Fruit fly (Drosophila melanogaster) whole organism, embryonic: ENCODE results near the gene CG34117.
A peak's percentile ranks its signal among the peaks of the same experiment; 100 is the strongest.

ENCODE experiments used
- Awh ChIP-seq: fragments of 200-800 bp; sonication (Bioruptor generic); IDR thresholded peaks from 2 replicates; pipeline ENCODE4, ENCODE4 v1.3.6; 2022; ENCODE audit warnings: missing biosample characterization, missing genetic modification characterization
- CG10959 ChIP-seq: fragments of 200-800 bp; sonication (Bioruptor generic); IDR thresholded peaks from 2 replicates; pipeline ENCODE4 v1.3.6; 2022; ENCODE audit warnings: missing biosample characterization, missing genetic modification characterization
- CG11247 ChIP-seq: fragments of 200-800 bp; sonication (Bioruptor generic); IDR thresholded peaks from 2 replicates; pipeline ENCODE4 v1.3.6; 2022; ENCODE audit warnings: missing biosample characterization, missing genetic modification characterization
- CG11723 ChIP-seq: fragments of 200-800 bp; sonication (Bioruptor generic); optimal IDR thresholded peaks from 2 replicates; lab custom pipeline; 2017; ENCODE audit warnings: missing biosample characterization, mild to moderate bottlenecking, missing genetic modification characterization
- CG12155 ChIP-seq: fragments of 200-800 bp; sonication (Bioruptor generic); optimal IDR thresholded peaks from 3 replicates; lab custom pipeline; 2016; ENCODE audit warnings: missing biosample characterization, missing genetic modification characterization
- CG12219 ChIP-seq: fragments of 200-800 bp; sonication (Bioruptor generic); optimal IDR thresholded peaks from 3 replicates; lab custom pipeline; 2018; ENCODE audit warnings: missing biosample characterization, mild to moderate bottlenecking, missing genetic modification characterization
- CG1603 ChIP-seq: fragments of 200-800 bp; sonication (Bioruptor generic); optimal IDR thresholded peaks from 2 replicates; lab custom pipeline; 2019; ENCODE audit warnings: missing biosample characterization, mild to moderate bottlenecking, missing genetic modification characterization, moderate library complexity
- CG17328 ChIP-seq: fragments of 200-800 bp; sonication (Bioruptor generic); IDR thresholded peaks from 2 replicates; pipeline ENCODE4 v1.3.6; 2022; ENCODE audit warnings: missing biosample characterization, missing genetic modification characterization
- CG17361 ChIP-seq: fragments of 200-800 bp; sonication (Bioruptor generic); IDR thresholded peaks from 3 replicates; pipeline ENCODE4 v1.3.6; 2022; ENCODE audit warnings: missing biosample characterization, missing genetic modification characterization
- CG17612 ChIP-seq: fragments of 200-800 bp; sonication (Bioruptor generic); IDR thresholded peaks from 2 replicates; pipeline ENCODE4 v1.3.6; 2022; ENCODE audit warnings: missing biosample characterization, missing genetic modification characterization
- CG1792 ChIP-seq: fragments of 200-800 bp; sonication (Bioruptor generic); optimal IDR thresholded peaks from 2 replicates; lab custom pipeline; 2016; ENCODE audit warnings: missing biosample characterization, missing genetic modification characterization
- CG18619 ChIP-seq: fragments of 200-800 bp; sonication (Bioruptor generic); optimal IDR thresholded peaks from 3 replicates; lab custom pipeline; 2017; ENCODE audit warnings: missing biosample characterization, mild to moderate bottlenecking, missing genetic modification characterization
- CG2120 ChIP-seq: fragments of 200-800 bp; sonication (Bioruptor generic); optimal IDR thresholded peaks from 3 replicates; lab custom pipeline; 2016; ENCODE audit warnings: missing biosample characterization, missing genetic modification characterization
- CG2678 ChIP-seq: fragments of 200-800 bp; sonication (Bioruptor generic); optimal IDR thresholded peaks from 3 replicates; lab custom pipeline; 2019; ENCODE audit warnings: missing biosample characterization, mild to moderate bottlenecking, missing genetic modification characterization, moderate library complexity
- CG30403 ChIP-seq: fragments of 200-800 bp; sonication (Bioruptor generic); optimal IDR thresholded peaks from 3 replicates; lab custom pipeline; 2016; ENCODE audit warnings: missing biosample characterization, missing genetic modification characterization
- CG33213 ChIP-seq: fragments of 200-800 bp; sonication (Bioruptor generic); optimal IDR thresholded peaks from 3 replicates; lab custom pipeline; 2016; ENCODE audit warnings: missing biosample characterization, missing genetic modification characterization
- CG33557 ChIP-seq: fragments of 200-800 bp; sonication (Bioruptor generic); optimal IDR thresholded peaks from 2 replicates; lab custom pipeline; 2019; ENCODE audit warnings: missing biosample characterization, mild to moderate bottlenecking, missing genetic modification characterization, moderate library complexity
- CG4328 ChIP-seq: fragments of 200-800 bp; sonication (Bioruptor generic); optimal IDR thresholded peaks from 3 replicates; lab custom pipeline; 2017; ENCODE audit warnings: missing biosample characterization, missing genetic modification reagents, missing genetic modification characterization
- CG5180 ChIP-seq: fragments of 200-800 bp; sonication (Bioruptor generic); optimal IDR thresholded peaks from 3 replicates; lab custom pipeline; 2017; ENCODE audit warnings: missing biosample characterization, missing genetic modification characterization, mild to moderate bottlenecking, moderate library complexity, missing genetic modification reagents
- CG6689 ChIP-seq: fragments of 200-800 bp; sonication (Bioruptor generic); IDR thresholded peaks from 2 replicates; pipeline ENCODE4 v1.3.6; 2022; ENCODE audit warnings: missing biosample characterization, missing genetic modification characterization
- CG6813 ChIP-seq: fragments of 200-800 bp; sonication (Bioruptor generic); optimal IDR thresholded peaks from 2 replicates; lab custom pipeline; 2017; ENCODE audit warnings: missing biosample characterization, missing genetic modification characterization, mild to moderate bottlenecking, moderate library complexity, missing genetic modification reagents
- CG7839 ChIP-seq: fragments of 200-800 bp; sonication (Bioruptor generic); optimal IDR thresholded peaks from 3 replicates; lab custom pipeline; 2018; ENCODE audit warnings: missing biosample characterization, mild to moderate bottlenecking, missing genetic modification characterization, moderate library complexity
- D19A ChIP-seq: fragments of 200-800 bp; optimal IDR thresholded peaks from 3 replicates; lab custom pipeline; 2019; ENCODE audit warnings: missing biosample characterization, mild to moderate bottlenecking, missing genetic modification characterization, moderate library complexity
- D19B ChIP-seq: fragments of 200-800 bp; sonication (Bioruptor generic); optimal IDR thresholded peaks from 2 replicates; lab custom pipeline; 2017; ENCODE audit warnings: missing biosample characterization, mild to moderate bottlenecking, missing genetic modification characterization
- Drgx ChIP-seq: fragments of 200-800 bp; sonication (Bioruptor generic); IDR thresholded peaks from 2 replicates; pipeline ENCODE4 v1.3.6; 2022; ENCODE audit warnings: missing biosample characterization, missing genetic modification characterization
- E2f1 ChIP-seq: fragments of 200-800 bp; sonication (Bioruptor generic); IDR thresholded peaks from 2 replicates; pipeline ENCODE4 v1.3.6; 2022; ENCODE audit warnings: missing biosample characterization, missing genetic modification characterization
- Gug ChIP-seq: fragments of 200-800 bp; sonication (Bioruptor generic); IDR thresholded peaks from 4 replicates; pipeline ENCODE4 v1.3.6; 2022; ENCODE audit warnings: missing biosample characterization, missing genetic modification characterization
- HLHmδ ChIP-seq: fragments of 200-800 bp; sonication (Bioruptor generic); optimal IDR thresholded peaks from 2 replicates; lab custom pipeline; 2018; ENCODE audit warnings: missing biosample characterization, mild to moderate bottlenecking, missing genetic modification characterization, moderate library complexity
- Lim3 ChIP-seq: fragments of 200-800 bp; sonication (Bioruptor generic); IDR thresholded peaks from 2 replicates; pipeline ENCODE4 v1.3.6; 2022; ENCODE audit warnings: missing biosample characterization, missing genetic modification characterization
- Meics ChIP-seq: fragments of 200-800 bp; sonication (Bioruptor generic); optimal IDR thresholded peaks from 2 replicates; lab custom pipeline; 2017; ENCODE audit warnings: missing biosample characterization, mild to moderate bottlenecking, missing genetic modification characterization
- abd-A ChIP-seq: fragments of 200-800 bp; sonication (Bioruptor generic); optimal IDR thresholded peaks from 3 replicates; lab custom pipeline; 2019; ENCODE audit warnings: missing biosample characterization, mild to moderate bottlenecking, missing genetic modification characterization, moderate library complexity
- dmrt11E ChIP-seq: fragments of 200-800 bp; sonication (Bioruptor generic); optimal IDR thresholded peaks from 3 replicates; lab custom pipeline; 2018; ENCODE audit warnings: missing biosample characterization, mild to moderate bottlenecking, missing genetic modification characterization, moderate library complexity
- fu2 ChIP-seq: fragments of 200-800 bp; sonication (Bioruptor generic); optimal IDR thresholded peaks from 2 replicates; lab custom pipeline; 2016; ENCODE audit warnings: missing biosample characterization, missing genetic modification characterization
- gcm2 ChIP-seq: fragments of 200-800 bp; sonication (Bioruptor generic); optimal IDR thresholded peaks from 2 replicates; lab custom pipeline; 2016; ENCODE audit warnings: missing biosample characterization, missing genetic modification characterization
- grau ChIP-seq: fragments of 200-800 bp; optimal IDR thresholded peaks from 3 replicates; lab custom pipeline; 2019; ENCODE audit warnings: missing biosample characterization, mild to moderate bottlenecking, missing genetic modification characterization, moderate library complexity
- jing ChIP-seq: fragments of 200-800 bp; sonication (Bioruptor generic); optimal IDR thresholded peaks from 2 replicates; lab custom pipeline; 2018; ENCODE audit warnings: missing biosample characterization, mild to moderate bottlenecking, missing genetic modification characterization
- nom ChIP-seq: fragments of 200-800 bp; sonication (Bioruptor generic); optimal IDR thresholded peaks from 2 replicates; lab custom pipeline; 2017; ENCODE audit warnings: missing biosample characterization, missing genetic modification characterization, mild to moderate bottlenecking, moderate library complexity, missing genetic modification reagents
- odd ChIP-seq: fragments of 200-800 bp; sonication (Bioruptor generic); optimal IDR thresholded peaks from 2 replicates; lab custom pipeline; 2017; ENCODE audit warnings: missing biosample characterization, mild to moderate bottlenecking, missing genetic modification characterization
- otp ChIP-seq: fragments of 200-800 bp; sonication (Bioruptor generic); IDR thresholded peaks from 3 replicates; pipeline ENCODE4, ENCODE4 v1.3.6; 2022; ENCODE audit warnings: missing biosample characterization, missing genetic modification characterization
- salm ChIP-seq: fragments of 200-800 bp; sonication (Bioruptor generic); optimal IDR thresholded peaks from 2 replicates; lab custom pipeline; 2018; ENCODE audit warnings: missing biosample characterization, mild to moderate bottlenecking, missing genetic modification characterization
- scrt ChIP-seq: fragments of 200-800 bp; sonication (Bioruptor generic); optimal IDR thresholded peaks from 2 replicates; lab custom pipeline; 2018; ENCODE audit warnings: missing biosample characterization, mild to moderate bottlenecking, missing genetic modification characterization, moderate library complexity
- sna ChIP-seq: fragments of 200-800 bp; sonication (Bioruptor generic); IDR thresholded peaks from 2 replicates; pipeline ENCODE4 v1.3.6; 2022; ENCODE audit warnings: missing biosample characterization, missing genetic modification characterization; ENCODE audit not compliant: partially characterized antibody
- stc ChIP-seq: fragments of 200-800 bp; sonication (Bioruptor generic); IDR thresholded peaks from 2 replicates; pipeline ENCODE4 v1.3.6; 2022; ENCODE audit warnings: missing biosample characterization, missing genetic modification characterization
- tio ChIP-seq: fragments of 200-800 bp; sonication (Bioruptor generic); optimal IDR thresholded peaks from 2 replicates; lab custom pipeline; 2017; ENCODE audit warnings: missing biosample characterization, missing genetic modification characterization, inconsistent platforms
- trh ChIP-seq: fragments of 200-800 bp; sonication (Bioruptor generic); optimal IDR thresholded peaks from 2 replicates; lab custom pipeline; 2016; ENCODE audit warnings: missing biosample characterization, missing genetic modification characterization
- twi ChIP-seq: fragments of 200-800 bp; optimal IDR thresholded peaks from 2 replicates; lab custom pipeline; 2019; ENCODE audit warnings: missing biosample characterization, mild to moderate bottlenecking, missing genetic modification characterization, moderate library complexity

The CG34117 gene

DNA sequence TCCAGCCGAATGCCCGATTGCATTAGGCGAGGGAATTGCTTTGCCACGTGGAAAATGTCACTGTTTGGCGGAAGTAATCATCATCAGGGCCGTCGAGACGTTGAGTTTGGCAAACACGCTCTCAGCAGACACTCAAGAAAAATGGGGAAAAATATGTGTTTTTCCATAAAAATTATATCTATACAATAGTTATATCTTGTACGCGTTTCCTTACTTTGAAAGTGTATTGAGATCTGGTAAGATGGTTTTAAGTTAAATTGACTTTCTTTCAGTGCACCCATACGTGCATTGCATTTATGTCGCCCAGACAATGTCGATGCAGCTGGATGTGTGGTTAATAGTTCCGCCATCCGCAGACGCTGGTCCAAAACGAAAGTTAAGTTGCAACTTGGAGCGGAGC is 13.9 kb downstream of the CG34117 start (continued):
- TF ChIP-seq CG4328 (GFP tag; lab: Kevin White, UChicago), result no peak
- no peak for TF ChIP-seq CG5180 (GFP tag; lab: Kevin White, UChicago)
- no peak for TF ChIP-seq jing (GFP tag; lab: Kevin White, UChicago)
- no peak for TF ChIP-seq CG2120 (GFP tag; lab: Kevin White, UChicago)
- TF ChIP-seq D19A (tag; lab: Kevin White, UChicago), result no peak
- no peak for TF ChIP-seq D19B (GFP tag; lab: Kevin White, UChicago)
- TF ChIP-seq CG6689 (GFP tag; lab: Robert Waterston, UW), result 0 out of 2 replicates have a peak, but pooled peaks have one; percentile 12
- TF ChIP-seq CG7839, result no peak
- peak; percentile 47 for TF ChIP-seq Drgx
- TF ChIP-seq CG17328, result peak; percentile 22; the same call in 1 of the 2 replicates

dm6 chr3R:9380970-9381369 is 18.9 kb downstream of the CG34117 start:
- TF ChIP-seq HLHmδ (GFP tag; lab: Kevin White, UChicago), result no peak
- no peak for TF ChIP-seq abd-A (tag; lab: Kevin White, UChicago)
- no peak for TF ChIP-seq grau (tag; lab: Kevin White, UChicago)
- peak; percentile 86 for TF ChIP-seq nom (GFP tag; lab: Kevin White, UChicago)
- no peak for TF ChIP-seq salm
- no peak for TF ChIP-seq CG33213 (GFP tag; lab: Kevin White, UChicago)
- no peak for TF ChIP-seq CG17361 (GFP tag; lab: Robert Waterston, UW)

- TF ChIP-seq CG18619 (GFP tag; lab: Kevin White, UChicago), result peak; percentile 36
- no peak for TF ChIP-seq Lim3 (GFP tag; lab: Robert Waterston, UW)
- TF ChIP-seq CG30403 (GFP tag; lab: Kevin White, UChicago), result peak; percentile 51
- peak; percentile 93 for TF ChIP-seq dmrt11E (tag; lab: Kevin White, UChicago)
- peak; percentile 85 for TF ChIP-seq CG33557 (GFP tag; lab: Kevin White, UChicago)
- TF ChIP-seq odd (GFP tag; lab: Kevin White, UChicago), result peak; percentile 40
- TF ChIP-seq Gug (GFP tag; lab: Robert Waterston, UW), result no peak
- TF ChIP-seq stc, result peak; percentile 35; the same call in 1 of the 2 replicates
- no peak for TF ChIP-seq CG1792 (GFP tag; lab: Kevin White, UChicago)
- peak; percentile 22 for TF ChIP-seq CG6813 (GFP tag; lab: Kevin White, UChicago)
- 0 out of 2 replicates have a peak, but pooled peaks have one; percentile 7 for TF ChIP-seq CG11247 (GFP tag; lab: Robert Waterston, UW)
- peak; percentile 71 for TF ChIP-seq CG7839
- TF ChIP-seq trh (GFP tag; lab: Kevin White, UChicago), result peak; percentile 1
- no peak for TF ChIP-seq otp (GFP tag; lab: Robert Waterston, UW)
- no peak for TF ChIP-seq Meics (GFP tag; lab: Kevin White, UChicago)
- TF ChIP-seq E2f1 (GFP tag; lab: Robert Waterston, UW), result 0 out of 2 replicates have a peak, but pooled peaks have one; percentile 22
- peak; percentile 20 for TF ChIP-seq CG11723 (GFP tag; lab: Kevin White, UChicago)
- TF ChIP-seq CG12155, result peak; percentile 22
- TF ChIP-seq twi (tag; lab: Kevin White, UChicago), result peak; percentile 69
- no peak for TF ChIP-seq sna
- TF ChIP-seq Awh (GFP tag; lab: Robert Waterston, UW), result 0 out of 2 replicates have a peak, but pooled peaks have one; percentile 26
- peak; percentile 51 for TF ChIP-seq CG1603
- peak; percentile 60 for TF ChIP-seq tio (GFP tag; lab: Kevin White, UChicago)
- no peak for TF ChIP-seq gcm2
- peak; percentile 4 for TF ChIP-seq scrt (GFP tag; lab: Kevin White, UChicago)
- TF ChIP-seq CG10959 (GFP tag; lab: Robert Waterston, UW), result peak; percentile 63; the same call in 1 of the 2 replicates
- peak; percentile 66 for TF ChIP-seq CG2678 (tag; lab: Kevin White, UChicago)
- TF ChIP-seq CG17612 (GFP tag; lab: Robert Waterston, UW), result no peak
- no peak for TF ChIP-seq fu2
- peak; percentile 17 for TF ChIP-seq CG12219 (GFP tag; lab: Kevin White, UChicago)
These were observed 21.0 kb downstream of the CG34117 start for dm6 chr3R:9378644-9379411.
